Worm (Caenorhabditis elegans) whole organism, L2 larva: ENCODE measurements around the gene anmt-1.

Experiments
- ZK546.5 ChIP-seq: sonication (generic microtip); optimal IDR thresholded peaks from 2 replicates; lab custom pipeline; 2017; ENCODE audit warnings: missing biosample characterization, missing genetic modification characterization
- ama-1 ChIP-seq: fragments of 150-350 bp; optimal IDR thresholded peaks from 2 replicates; lab custom pipeline; 2018; ENCODE audit warnings: inconsistent platforms
- ceh-16 ChIP-seq: fragments of 150-350 bp; optimal IDR thresholded peaks from 2 replicates; lab custom pipeline; 2014; ENCODE audit warnings: missing biosample characterization, missing genetic modification characterization
- crh-2 ChIP-seq: sonication (generic microtip); optimal IDR thresholded peaks from 2 replicates; lab custom pipeline; 2017; ENCODE audit warnings: missing biosample characterization, missing genetic modification characterization
- egl-27 ChIP-seq: sonication (generic microtip); optimal IDR thresholded peaks from 3 replicates; lab custom pipeline; 2017; ENCODE audit warnings: missing biosample characterization, missing genetic modification reagents, missing genetic modification characterization
- lin-13 ChIP-seq: fragments of 150-350 bp; optimal IDR thresholded peaks from 2 replicates; lab custom pipeline; 2014; ENCODE audit warnings: missing biosample characterization, missing genetic modification reagents, missing genetic modification characterization
- lsy-2 ChIP-seq, 2 experiments: fragments of 150-350 bp in 1 of 2; sonication (generic microtip) in 1 of 2; optimal IDR thresholded peaks; 2 replicates each; lab custom pipeline; 2014 to 2017; ENCODE audit warnings: missing biosample characterization in 2 of 2, missing genetic modification characterization in 2 of 2
- mdl-1 ChIP-seq, 2 experiments: fragments of 150-350 bp in 1 of 2; sonication (generic microtip) in 1 of 2; optimal IDR thresholded peaks; 2 replicates each; lab custom pipeline; 2017; ENCODE audit warnings: missing biosample characterization in 2 of 2, missing genetic modification characterization in 2 of 2
- nhr-11 ChIP-seq: fragments of 150-350 bp; optimal IDR thresholded peaks from 2 replicates; lab custom pipeline; 2014; ENCODE audit warnings: missing biosample characterization, missing genetic modification characterization
- nhr-12 ChIP-seq: fragments of 150-350 bp; optimal IDR thresholded peaks from 2 replicates; lab custom pipeline; 2014; ENCODE audit warnings: missing biosample characterization, missing genetic modification characterization
- nhr-6 ChIP-seq: fragments of 150-350 bp; optimal IDR thresholded peaks from 2 replicates; lab custom pipeline; 2014; ENCODE audit warnings: missing biosample characterization, missing genetic modification characterization
- nhr-77 ChIP-seq: fragments of 150-350 bp; optimal IDR thresholded peaks from 2 replicates; lab custom pipeline; 2014; ENCODE audit warnings: missing biosample characterization, missing genetic modification characterization
- ztf-11 ChIP-seq: sonication (generic microtip); optimal IDR thresholded peaks from 2 replicates; lab custom pipeline; 2017; ENCODE audit warnings: missing biosample characterization, missing genetic modification characterization
- ztf-4 ChIP-seq: fragments of 150-350 bp; optimal IDR thresholded peaks from 2 replicates; lab custom pipeline; 2014; ENCODE audit warnings: missing biosample characterization, missing genetic modification characterization

- TF ChIP-seq ama-1 (lab: Kevin White, UChicago) (no peak), mdl-1 (tag; optimal IDR thresholded peaks at IDR 0.05; lab: Kevin White, UChicago) (no peak), nhr-6 (tag; lab: Kevin White, UChicago) (no peak), ztf-4 (tag; lab: Kevin White, UChicago) (no peak), nhr-12 (tag; lab: Kevin White, UChicago) (no peak), nhr-77 (no peak), crh-2 (tag; lab: Kevin White, UChicago) (no peak), ZK546.5 (tag; lab: Kevin White, UChicago) (no peak), egl-27 (tag; lab: Kevin White, UChicago) (no peak), lin-13 (GFP tag; lab: Kevin White, UChicago) (no peak), ztf-11 (tag; lab: Kevin White, UChicago) (no peak), nhr-11 (tag; lab: Kevin White, UChicago) (no peak), ceh-16 (tag; lab: Kevin White, UChicago) (no peak), lsy-2 (tag; optimal IDR thresholded peaks at IDR 0.05; lab: Kevin White, UChicago) (peak in 1 of 2 experiments; percentile 60)
These were observed 19.7 kb upstream of the anmt-1 start, which contains the start of gene F22B7.1 for ce11 chrIII:8664897-8665388.
